Fruit fly (Drosophila melanogaster) whole organism, embryonic: Measurements from ENCODE around the gene CG17108.
A peak's percentile ranks its signal among the peaks of the same experiment; 100 is the strongest.

Source experiments
- Adf1 ChIP-seq: fragments of 200-800 bp; sonication (Bioruptor generic); IDR thresholded peaks from 2 replicates; pipeline ENCODE4 v1.3.6; 2022; ENCODE audit warnings: missing biosample characterization, missing genetic modification characterization
- CG10321 ChIP-seq: fragments of 200-800 bp; sonication (Bioruptor generic); IDR thresholded peaks from 2 replicates; pipeline ENCODE4 v1.3.6; 2022; ENCODE audit warnings: missing biosample characterization, missing genetic modification characterization
- CG12104 ChIP-seq: fragments of 200-800 bp; sonication (Bioruptor generic); optimal IDR thresholded peaks from 3 replicates; lab custom pipeline; 2016; ENCODE audit warnings: missing biosample characterization, missing genetic modification characterization
- CG13123 ChIP-seq: fragments of 200-800 bp; sonication (Bioruptor generic); optimal IDR thresholded peaks from 2 replicates; lab custom pipeline; 2016; ENCODE audit warnings: missing biosample characterization, missing genetic modification characterization
- CG16779 ChIP-seq: fragments of 200-800 bp; sonication (Bioruptor generic); IDR thresholded peaks from 2 replicates; pipeline ENCODE4 v1.3.6; 2022; ENCODE audit warnings: missing biosample characterization, missing genetic modification characterization
- CG18011 ChIP-seq: fragments of 200-800 bp; sonication (Bioruptor generic); optimal IDR thresholded peaks from 2 replicates; lab custom pipeline; 2017; ENCODE audit warnings: missing biosample characterization, missing genetic modification characterization, mild to moderate bottlenecking, moderate library complexity, missing genotype
- CG2889 ChIP-seq: fragments of 200-800 bp; sonication (Bioruptor generic); IDR thresholded peaks from 3 replicates; pipeline ENCODE4 v1.3.6; 2022; ENCODE audit warnings: missing biosample characterization, missing genetic modification characterization
- CG32532 ChIP-seq: fragments of 200-800 bp; sonication (Bioruptor generic); IDR thresholded peaks from 2 replicates; pipeline ENCODE4 v1.3.6; 2022; ENCODE audit warnings: missing biosample characterization, missing genetic modification characterization
- CG4360 ChIP-seq: fragments of 200-800 bp; sonication (Bioruptor generic); IDR thresholded peaks from 2 replicates; pipeline ENCODE4 v1.3.6; 2022; ENCODE audit warnings: missing biosample characterization, missing genetic modification characterization
- CG4820 ChIP-seq: fragments of 200-800 bp; sonication (Bioruptor generic); optimal IDR thresholded peaks from 3 replicates; lab custom pipeline; 2016; ENCODE audit warnings: missing biosample characterization, missing genetic modification characterization
- CG5953 ChIP-seq: fragments of 200-800 bp; sonication (Bioruptor generic); IDR thresholded peaks from 2 replicates; pipeline ENCODE4 v1.3.6; 2022; ENCODE audit warnings: missing biosample characterization, missing genetic modification characterization
- CG6683 ChIP-seq: fragments of 200-800 bp; sonication (Bioruptor generic); optimal IDR thresholded peaks from 2 replicates; lab custom pipeline; 2017; ENCODE audit warnings: missing biosample characterization, mild to moderate bottlenecking, missing genetic modification characterization, missing genetic modification reagents
- CG6689 ChIP-seq: fragments of 200-800 bp; sonication (Bioruptor generic); IDR thresholded peaks from 2 replicates; pipeline ENCODE4 v1.3.6; 2022; ENCODE audit warnings: missing biosample characterization, missing genetic modification characterization
- CG8281 ChIP-seq: fragments of 200-800 bp; sonication (Bioruptor generic); optimal IDR thresholded peaks from 2 replicates; lab custom pipeline; 2018; ENCODE audit warnings: missing biosample characterization, mild to moderate bottlenecking, missing genetic modification characterization, moderate library complexity
- CG8478 ChIP-seq: fragments of >200 bp; optimal IDR thresholded peaks from 2 replicates; lab custom pipeline; 2018
- CG8765 ChIP-seq: fragments of 200-800 bp; sonication (Bioruptor generic); IDR thresholded peaks from 2 replicates; pipeline ENCODE4 v1.3.6; 2022; ENCODE audit warnings: missing biosample characterization, missing genetic modification characterization
- CG8924 ChIP-seq: fragments of 200-800 bp; optimal IDR thresholded peaks from 3 replicates; lab custom pipeline; 2019; ENCODE audit warnings: missing biosample characterization, mild to moderate bottlenecking, missing genetic modification characterization, moderate library complexity
- CG9609 ChIP-seq: fragments of 200-800 bp; sonication (Bioruptor generic); optimal IDR thresholded peaks from 3 replicates; lab custom pipeline; 2016; ENCODE audit warnings: missing biosample characterization, missing genetic modification characterization
- CTCF ChIP-seq: fragments of 200-800 bp; sonication (Bioruptor generic); optimal IDR thresholded peaks from 2 replicates; lab custom pipeline; 2017; ENCODE audit warnings: missing biosample characterization, mild to moderate bottlenecking, missing genetic modification characterization, moderate library complexity
- Camta ChIP-seq: fragments of 200-800 bp; sonication (Bioruptor generic); optimal IDR thresholded peaks from 2 replicates; lab custom pipeline; 2016; ENCODE audit warnings: missing biosample characterization, missing genetic modification characterization
- Eip74EF ChIP-seq, 2 experiments: fragments of 200-800 bp in 1 of 2; fragments of >200 bp in 1 of 2; sonication (Bioruptor generic) in 1 of 2; optimal IDR thresholded peaks; 2 replicates each; lab custom pipeline; 2017 to 2019; ENCODE audit warnings: missing biosample characterization in 2 of 2, missing genetic modification characterization in 2 of 2, mild to moderate bottlenecking in 1 of 2, moderate library complexity in 1 of 2
- Elba2 ChIP-seq: fragments of 200-800 bp; sonication (Bioruptor generic); optimal IDR thresholded peaks from 3 replicates; lab custom pipeline; 2016; ENCODE audit warnings: missing biosample characterization, missing genetic modification characterization
- Fer1 ChIP-seq: fragments of 200-800 bp; sonication (Bioruptor generic); optimal IDR thresholded peaks from 2 replicates; lab custom pipeline; 2017; ENCODE audit warnings: missing biosample characterization, mild to moderate bottlenecking, missing genetic modification characterization
- GATAe ChIP-seq: fragments of 200-800 bp; sonication (Bioruptor generic); conservative IDR thresholded peaks from 2 replicates; pipeline ENCODE4 v1.3.6; 2022; ENCODE audit warnings: missing biosample characterization, missing genetic modification characterization
- Myb ChIP-seq: fragments of 200-800 bp; sonication (Bioruptor generic); optimal IDR thresholded peaks from 2 replicates; lab custom pipeline; 2016; ENCODE audit warnings: missing biosample characterization, missing genetic modification characterization
- Nf-YB ChIP-seq: fragments of 200-800 bp; sonication (Bioruptor generic); optimal IDR thresholded peaks from 3 replicates; lab custom pipeline; 2019; ENCODE audit warnings: missing biosample characterization, mild to moderate bottlenecking, missing genetic modification characterization, moderate library complexity
- Poxn ChIP-seq: fragments of 200-800 bp; sonication (Bioruptor generic); IDR thresholded peaks from 2 replicates; pipeline ENCODE4 v1.3.6; 2022; ENCODE audit warnings: missing biosample characterization, missing genetic modification characterization
- Spps ChIP-seq: fragments of 200-800 bp; sonication (Bioruptor generic); optimal IDR thresholded peaks from 2 replicates; lab custom pipeline; 2018; ENCODE audit warnings: missing biosample characterization, mild to moderate bottlenecking, missing genetic modification characterization
- aop ChIP-seq: fragments of 200-800 bp; sonication (Bioruptor generic); IDR thresholded peaks from 2 replicates; pipeline ENCODE4 v1.3.6; 2022; ENCODE audit warnings: missing biosample characterization, missing genetic modification characterization
- ara ChIP-seq: fragments of 200-800 bp; sonication (Bioruptor generic); IDR thresholded peaks from 2 replicates; pipeline ENCODE4 v1.3.6; 2022; ENCODE audit warnings: missing biosample characterization, missing genetic modification characterization
- ato ChIP-seq: fragments of 200-800 bp; sonication (Bioruptor generic); IDR thresholded peaks from 2 replicates; pipeline ENCODE4 v1.3.6; 2022; ENCODE audit warnings: missing biosample characterization, missing genetic modification characterization; ENCODE audit not compliant: partially characterized antibody
- az2 ChIP-seq: fragments of 200-800 bp; sonication (Bioruptor generic); optimal IDR thresholded peaks from 3 replicates; lab custom pipeline; 2016; ENCODE audit warnings: missing biosample characterization, missing genetic modification characterization
- br ChIP-seq: fragments of >200 bp; optimal IDR thresholded peaks from 2 replicates; lab custom pipeline; 2017
- bsh ChIP-seq, 2 experiments: fragments of 200-800 bp; sonication (Bioruptor generic); optimal IDR thresholded peaks; 2 replicates each; lab custom pipeline; 2017 to 2018; ENCODE audit warnings: mild to moderate bottlenecking in 2 of 2, missing biosample characterization in 2 of 2, missing genetic modification characterization in 2 of 2, moderate library complexity in 1 of 2
- chif ChIP-seq, 2 experiments: fragments of 200-800 bp; sonication (Bioruptor generic); optimal IDR thresholded peaks; 3 replicates each; lab custom pipeline; 2016; ENCODE audit warnings: missing biosample characterization in 2 of 2, missing genetic modification characterization in 2 of 2
- fd102C ChIP-seq: fragments of 200-800 bp; sonication (Bioruptor generic); optimal IDR thresholded peaks from 2 replicates; lab custom pipeline; 2018; ENCODE audit warnings: missing biosample characterization, mild to moderate bottlenecking, missing genetic modification characterization, moderate library complexity
- gsb ChIP-seq: fragments of 200-800 bp; sonication (Bioruptor generic); IDR thresholded peaks from 2 replicates; pipeline ENCODE4 v1.3.6; 2022; ENCODE audit warnings: missing biosample characterization, missing genetic modification characterization
- h ChIP-seq: fragments of >200 bp; optimal IDR thresholded peaks from 2 replicates; lab custom pipeline; 2017
- hkb ChIP-seq, 2 experiments: fragments of 200-800 bp in 1 of 2; fragments of >200 bp in 1 of 2; sonication (Bioruptor generic) in 1 of 2; IDR thresholded peaks in 1 of 2; optimal IDR thresholded peaks in 1 of 2; 2 replicates each; pipeline versions ENCODE4 v1.3.6 to Lab custom; 2017 to 2022; ENCODE audit warnings: missing biosample characterization in 1 of 2, missing genetic modification characterization in 1 of 2
- ind ChIP-seq: fragments of 200-800 bp; sonication (Bioruptor generic); optimal IDR thresholded peaks from 3 replicates; lab custom pipeline; 2016; ENCODE audit warnings: missing biosample characterization, missing genetic modification characterization
- jigr1 ChIP-seq: fragments of 200-800 bp; sonication (Bioruptor generic); IDR thresholded peaks from 3 replicates; pipeline ENCODE4 v1.3.6; 2022; ENCODE audit warnings: missing biosample characterization, missing genetic modification characterization
- ken ChIP-seq: fragments of 200-800 bp; sonication (Bioruptor generic); IDR thresholded peaks from 3 replicates; pipeline ENCODE4 v1.3.6; 2022; ENCODE audit warnings: missing biosample characterization, missing genetic modification characterization
- lmd ChIP-seq: fragments of 200-800 bp; sonication (Bioruptor generic); IDR thresholded peaks from 2 replicates; pipeline ENCODE4 v1.3.6; 2022; ENCODE audit warnings: missing biosample characterization, missing genetic modification characterization
- pan ChIP-seq, 4 experiments: fragments of >200 bp in 3 of 4; fragments of 200-800 bp in 1 of 4; sonication (Bioruptor generic) in 1 of 4; optimal IDR thresholded peaks in 3 of 4; IDR thresholded peaks in 1 of 4; 2 replicates each; pipeline versions ENCODE4 v1.3.6 to Lab custom; 2017 to 2022; ENCODE audit warnings: missing biosample characterization in 2 of 4, missing genetic modification characterization in 2 of 4, mixed read lengths in 1 of 4
- pnt ChIP-seq: fragments of 200-800 bp; sonication (Bioruptor generic); optimal IDR thresholded peaks from 3 replicates; lab custom pipeline; 2016; ENCODE audit warnings: missing biosample characterization, missing genetic modification characterization
- rib ChIP-seq: fragments of 200-800 bp; sonication (Bioruptor generic); IDR thresholded peaks from 2 replicates; pipeline ENCODE4 v1.3.6; 2022; ENCODE audit warnings: missing biosample characterization, missing genetic modification characterization
- scrt ChIP-seq: fragments of 200-800 bp; sonication (Bioruptor generic); optimal IDR thresholded peaks from 2 replicates; lab custom pipeline; 2018; ENCODE audit warnings: missing biosample characterization, mild to moderate bottlenecking, missing genetic modification characterization, moderate library complexity
- sens-2 ChIP-seq: fragments of 200-800 bp; sonication (Bioruptor generic); IDR thresholded peaks from 2 replicates; pipeline ENCODE4 v1.3.6; 2022; ENCODE audit warnings: missing biosample characterization, missing genetic modification characterization
- tgo ChIP-seq: fragments of 200-800 bp; sonication (Bioruptor generic); IDR thresholded peaks from 3 replicates; pipeline ENCODE4 v1.3.6; 2022; ENCODE audit warnings: missing biosample characterization, missing genetic modification characterization
- unc-4 ChIP-seq: fragments of 200-800 bp; sonication (Bioruptor generic); IDR thresholded peaks from 2 replicates; pipeline ENCODE4 v1.3.6; 2022; ENCODE audit warnings: missing biosample characterization, missing genetic modification characterization; ENCODE audit not compliant: partially characterized antibody
- zen2 ChIP-seq: fragments of 200-800 bp; sonication (Bioruptor generic); IDR thresholded peaks from 3 replicates; pipeline ENCODE4 v1.3.6; 2022; ENCODE audit warnings: missing biosample characterization, missing genetic modification characterization; ENCODE audit not compliant: partially characterized antibody

The CG17108 gene

dm6 chr2L:10665603-10666002 lies 28.3 kb downstream of the CG17108 start (continued):
- TF ChIP-seq Spps (tag; lab: Kevin White, UChicago), result no peak
- no peak for TF ChIP-seq br (lab: Kevin White, UChicago)
- TF ChIP-seq Poxn (GFP tag; lab: Robert Waterston, UW), result 0 out of 2 replicates have a peak, but pooled peaks have one; percentile 22
- TF ChIP-seq CG10321 (GFP tag; lab: Robert Waterston, UW), result peak; percentile 48; the same call in 1 of the 2 replicates
- TF ChIP-seq CG32532, result peak; percentile 83
- TF ChIP-seq rib, result peak; percentile 47
- peak; percentile 76 for TF ChIP-seq CG2889
- peak; percentile 77; the same call in 2 of the 3 replicates for TF ChIP-seq ken (GFP tag; lab: Robert Waterston, UW)
- peak; percentile 67 for TF ChIP-seq CG4820
- TF ChIP-seq pan (optimal IDR thresholded peaks at IDR 0.05; lab: Kevin White, UChicago), result no peak
- peak in 1 of 2 experiments; percentile 93 for TF ChIP-seq pan (GFP tag; optimal IDR thresholded peaks at IDR 0.05 in 1 of 2, IDR thresholded peaks at IDR 0.05 in 1 of 2)
- peak; percentile 53 for TF ChIP-seq Myb
- peak; percentile 79 for TF ChIP-seq gsb (GFP tag; lab: Robert Waterston, UW)
- peak; percentile 76 for TF ChIP-seq pnt
- TF ChIP-seq ind, result peak; percentile 88
- TF ChIP-seq chif (GFP tag; optimal IDR thresholded peaks at IDR 0.05; lab: Kevin White, UChicago), result peak; percentile 69 to 77
- TF ChIP-seq Elba2, result no peak
- peak; percentile 34 for TF ChIP-seq CG8281 (tag; lab: Kevin White, UChicago)
- peak; percentile 25 for TF ChIP-seq CG13123 (GFP tag; lab: Kevin White, UChicago)
- TF ChIP-seq aop (GFP tag; lab: Robert Waterston, UW), result 0 out of 2 replicates have a peak, but pooled peaks have one; percentile 7
- peak; percentile 75 for TF ChIP-seq Fer1 (GFP tag; lab: Kevin White, UChicago)
- peak; percentile 76 for TF ChIP-seq az2 (GFP tag; lab: Kevin White, UChicago)
- TF ChIP-seq ara (GFP tag; lab: Robert Waterston, UW), result peak; percentile 79
- no peak for TF ChIP-seq CG6683 (GFP tag; lab: Kevin White, UChicago)
- TF ChIP-seq CG8478, result no peak
- peak; percentile 90 for TF ChIP-seq lmd
- peak; percentile 90 for TF ChIP-seq tgo
- TF ChIP-seq CTCF (GFP tag; lab: Kevin White, UChicago), result no peak
- TF ChIP-seq unc-4 (GFP tag; lab: Robert Waterston, UW), result no peak
- peak; percentile 85 for TF ChIP-seq CG6689
- TF ChIP-seq CG12104, result peak; percentile 36
- peak; percentile 75 for TF ChIP-seq CG5953 (GFP tag; lab: Robert Waterston, UW)
- TF ChIP-seq Adf1 (GFP tag; lab: Robert Waterston, UW), result peak; percentile 25; the same call in 1 of the 2 replicates
- peak; percentile 67 for TF ChIP-seq CG9609 (GFP tag; lab: Kevin White, UChicago)
- TF ChIP-seq CG18011 (GFP tag; lab: Kevin White, UChicago), result peak; percentile 58
- no peak for TF ChIP-seq ato
- peak; percentile 47; the same call in 1 of the 2 replicates for TF ChIP-seq CG8765 (GFP tag; lab: Robert Waterston, UW)
- peak in 1 of 2 experiments; percentile 72 for TF ChIP-seq Eip74EF (GFP tag; optimal IDR thresholded peaks at IDR 0.05; lab: Kevin White, UChicago)
- TF ChIP-seq GATAe (GFP tag; lab: Robert Waterston, UW), result no peak
- TF ChIP-seq scrt (GFP tag; lab: Kevin White, UChicago), result peak; percentile 51
- TF ChIP-seq bsh (GFP tag; optimal IDR thresholded peaks at IDR 0.05; lab: Kevin White, UChicago), result peak in 1 of 2 experiments; percentile 74
- peak; percentile 31; the same call in 1 of the 2 replicates for TF ChIP-seq sens-2 (GFP tag; lab: Robert Waterston, UW)
- no peak for TF ChIP-seq hkb (optimal IDR thresholded peaks at IDR 0.05; lab: Kevin White, UChicago)
- TF ChIP-seq hkb (GFP tag; IDR thresholded peaks at IDR 0.05; lab: Robert Waterston, UW), result peak; percentile 95
- no peak for TF ChIP-seq h (lab: Kevin White, UChicago)
- TF ChIP-seq CG4360 (GFP tag; lab: Robert Waterston, UW), result no peak
- TF ChIP-seq CG16779 (GFP tag; lab: Robert Waterston, UW), result peak; percentile 63
- no peak for TF ChIP-seq fd102C (GFP tag; lab: Kevin White, UChicago)
- TF ChIP-seq zen2 (GFP tag; lab: Robert Waterston, UW), result no peak
- peak; percentile 75; the same call in 2 of the 3 replicates for TF ChIP-seq jigr1
- peak; percentile 78 for TF ChIP-seq CG8924
- peak; percentile 75 for TF ChIP-seq Camta (GFP tag; lab: Kevin White, UChicago)
- TF ChIP-seq Nf-YB, result peak; percentile 28
